Worm (Caenorhabditis elegans) whole organism, L1 larva: ENCODE data around the gene 2L52.1.

Experiments
- alr-1 ChIP-seq: fragments of 200-800 bp; sonication (Bioruptor generic); optimal IDR thresholded peaks from 2 replicates; lab custom pipeline; 2018; ENCODE audit warnings: borderline replicate concordance, mild to moderate bottlenecking, missing genetic modification characterization, missing compliant biosample characterization
- aly-2 ChIP-seq: fragments of 150-350 bp; optimal IDR thresholded peaks from 2 replicates; lab custom pipeline; 2014; ENCODE audit warnings: missing biosample characterization, missing genetic modification characterization
- ama-1 ChIP-seq: fragments of 150-350 bp; optimal IDR thresholded peaks from 2 replicates; lab custom pipeline; 2014
- egl-27 ChIP-seq, 2 experiments: fragments of 150-350 bp in 1 of 2; sonication (generic microtip); optimal IDR thresholded peaks; 3 replicates each; lab custom pipeline; 2017 to 2018; ENCODE audit warnings: missing biosample characterization in 2 of 2, missing genetic modification characterization in 2 of 2, missing genetic modification reagents in 2 of 2
- fos-1 ChIP-seq: fragments of 150-350 bp; optimal IDR thresholded peaks from 2 replicates; lab custom pipeline; 2014; ENCODE audit warnings: missing biosample characterization, missing genetic modification characterization
- nhr-76 ChIP-seq: sonication (generic microtip); optimal IDR thresholded peaks from 2 replicates; lab custom pipeline; 2017; ENCODE audit warnings: missing biosample characterization, missing genetic modification characterization
- nhr-90 ChIP-seq: sonication (generic microtip); optimal IDR thresholded peaks from 2 replicates; lab custom pipeline; 2016; ENCODE audit warnings: mild to moderate bottlenecking, missing genetic modification characterization, missing compliant biosample characterization; ENCODE audit not compliant: poor library complexity
- snpc-4 ChIP-seq: fragments of 150-350 bp; optimal IDR thresholded peaks from 2 replicates; lab custom pipeline; 2014; ENCODE audit warnings: missing biosample characterization, missing genetic modification characterization
- swsn-7 ChIP-seq: sonication (generic microtip); optimal IDR thresholded peaks from 2 replicates; lab custom pipeline; 2016; ENCODE audit warnings: missing genetic modification characterization, missing compliant biosample characterization
- unc-130 ChIP-seq: fragments of 150-350 bp; optimal IDR thresholded peaks from 2 replicates; lab custom pipeline; 2017; ENCODE audit warnings: missing biosample characterization, missing genetic modification characterization, inconsistent platforms
- zag-1 ChIP-seq: fragments of 150-350 bp; optimal IDR thresholded peaks from 2 replicates; lab custom pipeline; 2014; ENCODE audit warnings: missing biosample characterization, missing genetic modification characterization

DNA sequence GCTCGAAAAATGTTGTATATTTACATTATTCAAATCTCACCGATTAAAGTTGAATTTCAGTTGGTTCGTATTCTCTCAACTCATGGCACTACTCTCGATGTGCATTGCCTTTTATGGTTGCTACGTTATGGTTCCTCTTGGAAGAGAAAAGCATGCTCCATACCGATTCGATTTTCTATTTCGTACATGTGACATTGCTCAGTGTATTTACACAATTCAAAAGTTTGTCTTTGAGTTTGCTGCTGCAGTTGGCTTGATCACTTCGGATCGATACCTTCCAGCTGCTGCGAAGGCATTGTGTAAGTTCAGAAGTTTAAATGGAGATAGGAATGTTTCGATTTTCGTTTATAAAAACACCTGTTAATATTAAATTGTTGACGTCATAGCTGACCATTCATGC, 6.6 kb downstream of the 2L52.1 start:
- TF ChIP-seq zag-1 (tag; lab: Kevin White, UChicago) (no peak), fos-1 (no peak), swsn-7 (tag; lab: Kevin White, UChicago) (no peak), unc-130 (no peak), nhr-90 (tag; lab: Kevin White, UChicago) (no peak), ama-1 (no peak), snpc-4 (tag; lab: Kevin White, UChicago) (no peak), nhr-76 (tag; lab: Kevin White, UChicago) (no peak), alr-1 (tag; lab: Kevin White, UChicago) (no peak), aly-2 (tag; lab: Kevin White, UChicago) (no peak), egl-27 (tag; optimal IDR thresholded peaks at IDR 0.05; lab: Kevin White, UChicago) (no peak)
